Fruit fly (Drosophila melanogaster): ENCODE results near the gene sgl.

The sgl gene

DNA sequence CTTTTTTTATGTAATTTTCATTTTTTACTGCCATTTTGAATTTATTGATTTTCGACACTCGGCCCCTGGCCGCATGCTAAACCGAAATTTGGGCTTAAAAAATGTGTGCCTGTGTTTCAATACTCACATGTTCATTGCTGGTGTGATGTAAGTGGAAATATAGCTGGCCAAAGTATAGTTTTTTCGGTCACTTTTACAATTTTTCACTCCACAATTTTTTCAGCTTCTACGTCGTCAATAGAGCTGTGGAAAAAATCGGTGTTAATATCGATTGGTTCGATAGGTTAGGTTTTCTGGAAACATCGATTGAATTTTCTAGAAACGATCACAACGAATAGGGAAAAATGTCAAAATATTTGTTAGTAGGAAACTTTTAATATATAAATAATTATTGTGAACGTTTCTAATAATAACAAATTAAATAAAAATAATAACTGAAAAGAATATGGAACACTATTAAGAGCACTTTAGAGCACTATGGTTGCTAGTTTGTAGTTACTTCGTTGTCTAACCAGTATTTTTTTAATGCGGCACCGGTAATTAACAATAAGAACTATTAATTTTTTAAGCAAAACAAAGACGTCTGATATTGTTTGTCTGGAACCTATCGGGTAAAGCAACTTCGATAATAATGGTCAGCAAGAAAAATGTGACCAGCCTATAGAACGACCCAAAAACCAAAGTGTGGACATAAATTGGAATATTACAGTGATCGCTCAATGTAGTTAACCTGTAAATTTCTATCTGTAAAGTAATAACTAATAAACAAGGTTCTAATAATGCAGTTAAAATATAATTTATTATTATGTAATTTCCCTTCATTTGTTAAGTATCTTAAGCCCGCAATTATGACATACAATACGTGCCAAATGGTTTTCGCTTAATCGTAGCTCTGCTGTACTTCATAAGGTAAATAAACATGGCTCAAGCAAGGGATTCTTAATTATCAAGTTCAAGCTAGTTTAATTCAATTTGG, 9.0 kb downstream of the sgl start, which contains the start of the genes CG10077 and CG9948 (continued):
- TF ChIP-seq CG32767 (GFP tag; IDR thresholded peaks at IDR 0.05) (peak; percentile 86), CG30431 (GFP tag; optimal IDR thresholded peaks at IDR 0.05) (no peak), zfh2 (GFP tag; optimal IDR thresholded peaks at IDR 0.05) (peak; percentile 39), bigmax (GFP tag; optimal IDR thresholded peaks at IDR 0.05) (peak; percentile 19), H2.0 (GFP tag; IDR thresholded peaks at IDR 0.05) (peak; percentile 92), amos (GFP tag; IDR thresholded peaks at IDR 0.05; ENCODE audit: partially characterized antibody) (peak; percentile 83), phol (tag; optimal IDR thresholded peaks at IDR 0.05) (peak; percentile 94), kni (GFP tag; optimal IDR thresholded peaks at IDR 0.05) (peak; percentile 64), B-H1 (GFP tag; IDR thresholded peaks at IDR 0.05) (peak; percentile 86), eve (GFP tag; optimal IDR thresholded peaks at IDR 0.05) (no peak), Sry-β (GFP tag; optimal IDR thresholded peaks at IDR 0.05) (peak; percentile 3), CG12219 (GFP tag; optimal IDR thresholded peaks at IDR 0.05) (peak; percentile 87), z (GFP tag; IDR thresholded peaks at IDR 0.05) (no peak), CG13287 (GFP tag; IDR thresholded peaks at IDR 0.05; ENCODE audit: partially characterized antibody) (peak; percentile 78), jing (GFP tag; optimal IDR thresholded peaks at IDR 0.05) (peak; percentile 64), hkb (optimal IDR thresholded peaks at IDR 0.05) (no peak), hkb (GFP tag; IDR thresholded peaks at IDR 0.05) (peak; percentile 92), eyg (GFP tag; optimal IDR thresholded peaks at IDR 0.05) (no peak), az2 (GFP tag; optimal IDR thresholded peaks at IDR 0.05) (peak; percentile 90), run (tag; optimal IDR thresholded peaks at IDR 0.05) (no peak), NK7.1 (GFP tag; optimal IDR thresholded peaks at IDR 0.05) (no peak), Bgb (GFP tag; IDR thresholded peaks at IDR 0.05; ENCODE audit: partially characterized antibody) (peak; percentile 80), mld (GFP tag; IDR thresholded peaks at IDR 0.05; ENCODE audit: partially characterized antibody) (peak; percentile 68; the same call in 1 of the 3 replicates), rib (GFP tag; IDR thresholded peaks at IDR 0.05) (peak; percentile 62), gt (GFP tag; IDR thresholded peaks at IDR 0.05) (peak; percentile 68), lab (GFP tag; optimal IDR thresholded peaks at IDR 0.05) (peak; percentile 93), caup (GFP tag; optimal IDR thresholded peaks at IDR 0.05; ENCODE audit: severe bottlenecking) (peak; percentile 82), D (optimal IDR thresholded peaks at IDR 0.05) (no peak), D (GFP tag; optimal IDR thresholded peaks at IDR 0.05) (peak; percentile 76), mam (GFP tag; optimal IDR thresholded peaks at IDR 0.05) (peak; percentile 68), CG32532 (GFP tag; IDR thresholded peaks at IDR 0.05) (peak; percentile 95), CG14860 (GFP tag; IDR thresholded peaks at IDR 0.05; ENCODE audit: partially characterized antibody) (peak; percentile 82), CG15073 (GFP tag; optimal IDR thresholded peaks at IDR 0.05) (no peak), Lpt (GFP tag; optimal IDR thresholded peaks at IDR 0.05) (no peak), BEAF-32 (GFP tag; optimal IDR thresholded peaks at IDR 0.05) (peak; percentile 79), CG7963 (GFP tag; IDR thresholded peaks at IDR 0.05; ENCODE audit: partially characterized antibody) (peak; percentile 61; the same call in 1 of the 3 replicates), otp (GFP tag; IDR thresholded peaks at IDR 0.05) (peak; percentile 83), Drgx (GFP tag; IDR thresholded peaks at IDR 0.05) (peak; percentile 83), fd96Cb (tag; optimal IDR thresholded peaks at IDR 0.05) (peak; percentile 88), CG4730 (GFP tag; IDR thresholded peaks at IDR 0.05) (peak; percentile 83), CG11456 (GFP tag; IDR thresholded peaks at IDR 0.05) (peak; percentile 89), Xrp1 (GFP tag; IDR thresholded peaks at IDR 0.05) (peak; percentile 95), CG5953 (GFP tag; IDR thresholded peaks at IDR 0.05) (peak; percentile 83), gcm2 (GFP tag; optimal IDR thresholded peaks at IDR 0.05) (peak; percentile 4), YL-1 (GFP tag; optimal IDR thresholded peaks at IDR 0.05) (peak; percentile 87), NfI (GFP tag; optimal IDR thresholded peaks at IDR 0.05) (peak; percentile 86), Taf1 (GFP tag; IDR thresholded peaks at IDR 0.05) (peak; percentile 85), B-H2 (GFP tag; optimal IDR thresholded peaks at IDR 0.05) (peak; percentile 92), CG31441 (GFP tag; IDR thresholded peaks at IDR 0.05) (peak; percentile 90)

All from whole organism, embryonic.